Worm (Caenorhabditis elegans): ENCODE results near the gene math-19.
"Not testable (repeated sequence)": the region's sequence is repeated elsewhere in the genome, so short reads cannot be mapped to it uniquely, and the experiment has no call there.

Gene math-19

ce11 chrII:2046556-2046955 lies 47.9 kb downstream of the math-19 start, which contains the start of gene math-1:
Gene math-1, minus strand, starts transcription at chrII:2046656.
- not testable (repeated sequence) for TF ChIP-seq ref-1 (GFP tag; conservative IDR thresholded peaks at IDR 0.05); klf-2 (GFP tag; conservative IDR thresholded peaks at IDR 0.05); cog-1 (tag; optimal IDR thresholded peaks at IDR 0.05)

All from whole organism, midembryonic.